Fruit fly (Drosophila melanogaster) whole organism, embryonic: ENCODE data around the gene Wdr92.
A peak's percentile ranks its signal among the peaks of the same experiment; 100 is the strongest.

ENCODE experiments used
- B-H2 ChIP-seq: fragments of 200-800 bp; sonication (Bioruptor generic); optimal IDR thresholded peaks from 2 replicates; lab custom pipeline; 2018; ENCODE audit warnings: missing biosample characterization, mild to moderate bottlenecking, missing genetic modification characterization
- BtbVII ChIP-seq: fragments of 200-800 bp; sonication (Bioruptor generic); optimal IDR thresholded peaks from 3 replicates; lab custom pipeline; 2017; ENCODE audit warnings: missing biosample characterization, mild to moderate bottlenecking, missing genetic modification characterization
- CG10274 ChIP-seq: fragments of 200-800 bp; sonication (Bioruptor generic); optimal IDR thresholded peaks from 3 replicates; lab custom pipeline; 2017; ENCODE audit warnings: missing biosample characterization, mild to moderate bottlenecking, missing genetic modification characterization
- CG11247 ChIP-seq: fragments of 200-800 bp; sonication (Bioruptor generic); IDR thresholded peaks from 2 replicates; pipeline ENCODE4 v1.3.6; 2022; ENCODE audit warnings: missing biosample characterization, missing genetic modification characterization
- CG11504 ChIP-seq: fragments of 200-800 bp; sonication (Bioruptor generic); optimal IDR thresholded peaks from 3 replicates; lab custom pipeline; 2019; ENCODE audit warnings: missing biosample characterization, mild to moderate bottlenecking, missing genetic modification characterization, moderate library complexity
- CG12744 ChIP-seq: fragments of 200-800 bp; sonication (Bioruptor generic); optimal IDR thresholded peaks from 2 replicates; lab custom pipeline; 2016; ENCODE audit warnings: missing biosample characterization, missing genetic modification characterization
- CG14050 ChIP-seq: fragments of 200-800 bp; sonication (Bioruptor generic); IDR thresholded peaks from 3 replicates; pipeline ENCODE4 v1.3.6; 2022; ENCODE audit warnings: missing biosample characterization, missing genetic modification characterization
- CG14441 ChIP-seq: fragments of 200-800 bp; sonication (Bioruptor generic); IDR thresholded peaks from 2 replicates; pipeline ENCODE4 v1.3.6; 2022; ENCODE audit warnings: missing biosample characterization, missing genetic modification characterization
- CG15269 ChIP-seq: fragments of 200-800 bp; sonication (Bioruptor generic); optimal IDR thresholded peaks from 2 replicates; lab custom pipeline; 2018; ENCODE audit warnings: missing biosample characterization, mild to moderate bottlenecking, missing genetic modification characterization, moderate library complexity
- CG17612 ChIP-seq: fragments of 200-800 bp; sonication (Bioruptor generic); IDR thresholded peaks from 2 replicates; pipeline ENCODE4 v1.3.6; 2022; ENCODE audit warnings: missing biosample characterization, missing genetic modification characterization
- CG18476 ChIP-seq: fragments of 200-800 bp; sonication (Bioruptor generic); optimal IDR thresholded peaks from 2 replicates; lab custom pipeline; 2016; ENCODE audit warnings: missing biosample characterization, mild to moderate bottlenecking, missing genetic modification characterization
- CG2116 ChIP-seq: fragments of 200-800 bp; sonication (Bioruptor generic); optimal IDR thresholded peaks from 3 replicates; lab custom pipeline; 2018; ENCODE audit warnings: missing biosample characterization, mild to moderate bottlenecking, missing genetic modification characterization
- CG30403 ChIP-seq: fragments of 200-800 bp; sonication (Bioruptor generic); optimal IDR thresholded peaks from 3 replicates; lab custom pipeline; 2016; ENCODE audit warnings: missing biosample characterization, missing genetic modification characterization
- CG33557 ChIP-seq: fragments of 200-800 bp; sonication (Bioruptor generic); optimal IDR thresholded peaks from 2 replicates; lab custom pipeline; 2019; ENCODE audit warnings: missing biosample characterization, mild to moderate bottlenecking, missing genetic modification characterization, moderate library complexity
- CG4328 ChIP-seq: fragments of 200-800 bp; sonication (Bioruptor generic); optimal IDR thresholded peaks from 3 replicates; lab custom pipeline; 2017; ENCODE audit warnings: missing biosample characterization, missing genetic modification reagents, missing genetic modification characterization
- CG4617 ChIP-seq: fragments of 200-800 bp; sonication (Bioruptor generic); optimal IDR thresholded peaks from 3 replicates; lab custom pipeline; 2016; ENCODE audit warnings: missing biosample characterization, missing genetic modification characterization, borderline replicate concordance
- CG7271 ChIP-seq: fragments of 200-800 bp; sonication (Bioruptor generic); optimal IDR thresholded peaks from 2 replicates; lab custom pipeline; 2018; ENCODE audit warnings: missing biosample characterization, mild to moderate bottlenecking, missing genetic modification characterization, moderate library complexity
- CG7372 ChIP-seq: fragments of 200-800 bp; sonication (Bioruptor generic); IDR thresholded peaks from 2 replicates; pipeline ENCODE4 v1.3.6; 2022; ENCODE audit warnings: missing biosample characterization, missing genetic modification characterization
- CG7839 ChIP-seq: fragments of 200-800 bp; sonication (Bioruptor generic); optimal IDR thresholded peaks from 3 replicates; lab custom pipeline; 2018; ENCODE audit warnings: missing biosample characterization, mild to moderate bottlenecking, missing genetic modification characterization, moderate library complexity
- CG8089 ChIP-seq: fragments of 200-800 bp; sonication (Bioruptor generic); optimal IDR thresholded peaks from 3 replicates; lab custom pipeline; 2016; ENCODE audit warnings: missing biosample characterization, missing genetic modification characterization
- CG9215 ChIP-seq: fragments of 200-800 bp; sonication (Bioruptor generic); IDR thresholded peaks from 2 replicates; pipeline ENCODE4 v1.3.6; 2022; ENCODE audit warnings: missing biosample characterization, missing genetic modification characterization
- CG9797 ChIP-seq: fragments of 200-800 bp; sonication (Bioruptor generic); optimal IDR thresholded peaks from 3 replicates; lab custom pipeline; 2018; ENCODE audit warnings: missing biosample characterization, mild to moderate bottlenecking, missing genetic modification characterization
- CG9876 ChIP-seq: fragments of 200-800 bp; sonication (Bioruptor generic); optimal IDR thresholded peaks from 2 replicates; lab custom pipeline; 2016; ENCODE audit warnings: missing biosample characterization, missing genetic modification characterization
- CTCF ChIP-seq: fragments of 200-800 bp; sonication (Bioruptor generic); optimal IDR thresholded peaks from 2 replicates; lab custom pipeline; 2017; ENCODE audit warnings: missing biosample characterization, mild to moderate bottlenecking, missing genetic modification characterization, moderate library complexity
- E2f1 ChIP-seq: fragments of 200-800 bp; sonication (Bioruptor generic); IDR thresholded peaks from 2 replicates; pipeline ENCODE4 v1.3.6; 2022; ENCODE audit warnings: missing biosample characterization, missing genetic modification characterization
- Fer1 ChIP-seq: fragments of 200-800 bp; sonication (Bioruptor generic); optimal IDR thresholded peaks from 2 replicates; lab custom pipeline; 2017; ENCODE audit warnings: missing biosample characterization, mild to moderate bottlenecking, missing genetic modification characterization
- Fer3 ChIP-seq: fragments of 200-800 bp; sonication (Bioruptor generic); optimal IDR thresholded peaks from 2 replicates; lab custom pipeline; 2018; ENCODE audit warnings: missing biosample characterization, mild to moderate bottlenecking, missing genetic modification characterization, moderate library complexity
- Kr ChIP-seq: fragments of 200-800 bp; sonication (Bioruptor generic); optimal IDR thresholded peaks from 2 replicates; lab custom pipeline; 2017; ENCODE audit warnings: missing biosample characterization, mild to moderate bottlenecking, missing genetic modification characterization
- Max ChIP-seq: fragments of 200-800 bp; sonication (Bioruptor generic); optimal IDR thresholded peaks from 2 replicates; lab custom pipeline; 2016; ENCODE audit warnings: missing biosample characterization, mild to moderate bottlenecking, missing genetic modification characterization
- Nf-YC ChIP-seq: fragments of 200-800 bp; optimal IDR thresholded peaks from 3 replicates; lab custom pipeline; 2019; ENCODE audit warnings: missing biosample characterization, mild to moderate bottlenecking, missing genetic modification characterization, moderate library complexity
- Optix ChIP-seq: fragments of 200-800 bp; sonication (Bioruptor generic); IDR thresholded peaks from 3 replicates; pipeline ENCODE4 v1.3.6; 2022; ENCODE audit warnings: missing biosample characterization, missing genetic modification characterization
- PHDP ChIP-seq: fragments of 200-800 bp; sonication (Bioruptor generic); optimal IDR thresholded peaks from 3 replicates; lab custom pipeline; 2018; ENCODE audit warnings: missing biosample characterization, mild to moderate bottlenecking, missing genetic modification characterization, moderate library complexity
- Tbp ChIP-seq: fragments of >200 bp; optimal IDR thresholded peaks from 2 replicates; lab custom pipeline; 2018; ENCODE audit warnings: missing biosample characterization, missing genetic modification characterization
- Xbp1 ChIP-seq: fragments of 200-800 bp; sonication (Bioruptor generic); optimal IDR thresholded peaks from 3 replicates; lab custom pipeline; 2016; ENCODE audit warnings: missing biosample characterization, mild to moderate bottlenecking, missing genetic modification characterization
- chm ChIP-seq: fragments of 200-800 bp; sonication (Bioruptor generic); IDR thresholded peaks from 2 replicates; pipeline ENCODE4 v1.3.6; 2022; ENCODE audit warnings: missing biosample characterization, missing genetic modification characterization
- dysf ChIP-seq: fragments of 200-800 bp; sonication (Bioruptor generic); IDR thresholded peaks from 3 replicates; pipeline ENCODE4 v1.3.6; 2022; ENCODE audit warnings: missing biosample characterization, missing genetic modification characterization
- ems ChIP-seq: fragments of 200-800 bp; sonication (Bioruptor generic); optimal IDR thresholded peaks from 3 replicates; lab custom pipeline; 2016; ENCODE audit warnings: missing biosample characterization, missing genetic modification characterization
- eve ChIP-seq, 2 experiments: fragments of >200 bp; optimal IDR thresholded peaks; 2 replicates each; lab custom pipeline; 2017; ENCODE audit warnings: missing biosample characterization in 2 of 2, missing genetic modification characterization in 2 of 2
- gem ChIP-seq: fragments of 200-800 bp; sonication (Bioruptor generic); optimal IDR thresholded peaks from 2 replicates; lab custom pipeline; 2019; ENCODE audit warnings: missing biosample characterization, mild to moderate bottlenecking, missing genetic modification characterization, moderate library complexity
- gfzf ChIP-seq: fragments of 200-800 bp; sonication (Bioruptor generic); optimal IDR thresholded peaks from 2 replicates; lab custom pipeline; 2016; ENCODE audit warnings: missing biosample characterization, mild to moderate bottlenecking, missing genetic modification characterization, moderate library complexity
- inv ChIP-seq: fragments of 200-800 bp; sonication (Bioruptor generic); IDR thresholded peaks from 2 replicates; pipeline ENCODE4 v1.3.6; 2022; ENCODE audit warnings: missing biosample characterization, missing genetic modification characterization; ENCODE audit not compliant: partially characterized antibody
- lilli ChIP-seq: fragments of 200-800 bp; sonication (Bioruptor generic); optimal IDR thresholded peaks from 3 replicates; lab custom pipeline; 2016; ENCODE audit warnings: missing biosample characterization, missing genetic modification characterization
- nau ChIP-seq: fragments of 200-800 bp; sonication (Bioruptor generic); optimal IDR thresholded peaks from 3 replicates; lab custom pipeline; 2017; ENCODE audit warnings: missing biosample characterization, mild to moderate bottlenecking, missing genetic modification characterization, missing genetic modification reagents
- pan ChIP-seq, 4 experiments: fragments of >200 bp in 3 of 4; fragments of 200-800 bp in 1 of 4; sonication (Bioruptor generic) in 1 of 4; optimal IDR thresholded peaks in 3 of 4; IDR thresholded peaks in 1 of 4; 2 replicates each; pipeline versions ENCODE4 v1.3.6 to Lab custom; 2017 to 2022; ENCODE audit warnings: missing biosample characterization in 2 of 4, missing genetic modification characterization in 2 of 4, mixed read lengths in 1 of 4
- pho ChIP-seq: fragments of 200-800 bp; sonication (Bioruptor generic); optimal IDR thresholded peaks from 2 replicates; lab custom pipeline; 2016; ENCODE audit warnings: missing biosample characterization, missing genetic modification characterization
- scrt ChIP-seq: fragments of 200-800 bp; sonication (Bioruptor generic); optimal IDR thresholded peaks from 2 replicates; lab custom pipeline; 2018; ENCODE audit warnings: missing biosample characterization, mild to moderate bottlenecking, missing genetic modification characterization, moderate library complexity
- sna ChIP-seq: fragments of 200-800 bp; sonication (Bioruptor generic); IDR thresholded peaks from 2 replicates; pipeline ENCODE4 v1.3.6; 2022; ENCODE audit warnings: missing biosample characterization, missing genetic modification characterization; ENCODE audit not compliant: partially characterized antibody
- sob ChIP-seq: fragments of 200-800 bp; sonication (Bioruptor generic); IDR thresholded peaks from 2 replicates; pipeline ENCODE4 v1.3.6; 2022; ENCODE audit warnings: missing biosample characterization, missing genetic modification characterization
- sr ChIP-seq: fragments of 200-800 bp; sonication (Bioruptor generic); IDR thresholded peaks from 3 replicates; pipeline ENCODE4 v1.3.6; 2022; ENCODE audit warnings: missing biosample characterization, missing genetic modification characterization
- ssp ChIP-seq: fragments of 200-800 bp; sonication (Bioruptor generic); IDR thresholded peaks from 2 replicates; pipeline ENCODE4 v1.3.6; 2022; ENCODE audit warnings: missing biosample characterization, missing genetic modification characterization
- tap ChIP-seq: fragments of 200-800 bp; optimal IDR thresholded peaks from 3 replicates; lab custom pipeline; 2019; ENCODE audit warnings: missing biosample characterization, mild to moderate bottlenecking, missing genetic modification characterization, moderate library complexity

The Wdr92 gene

DNA sequence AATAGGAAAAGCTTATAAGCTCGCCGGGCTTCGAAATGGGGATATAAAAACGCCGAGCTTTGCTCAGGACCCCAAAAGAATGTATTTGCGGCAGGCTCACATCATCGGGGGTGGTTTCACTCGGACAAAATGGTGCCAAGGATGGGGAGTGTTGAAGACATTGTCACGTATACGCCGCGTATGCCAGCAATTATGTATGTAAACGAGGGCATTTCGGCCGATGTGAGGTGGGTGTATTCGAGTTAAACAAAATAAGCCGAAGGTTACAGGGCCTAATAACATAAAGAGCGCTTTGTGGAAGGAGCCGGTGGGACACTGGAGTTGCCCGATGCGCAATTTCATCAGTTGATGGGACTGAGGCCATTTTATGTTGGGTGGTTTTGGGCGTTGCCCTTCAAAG, 33.0 kb downstream of the Wdr92 start (continued):
- TF ChIP-seq Fer3, result no peak
- no peak for TF ChIP-seq Max (GFP tag; lab: Kevin White, UChicago)
- TF ChIP-seq sr (GFP tag; lab: Robert Waterston, UW), result no peak
- no peak for TF ChIP-seq tap (tag; lab: Kevin White, UChicago)
- TF ChIP-seq Nf-YC, result no peak
- no peak for TF ChIP-seq CG8089 (GFP tag; lab: Kevin White, UChicago)
- TF ChIP-seq CG2116 (GFP tag; lab: Kevin White, UChicago), result no peak
- TF ChIP-seq CG14050 (GFP tag; lab: Robert Waterston, UW), result no peak
- TF ChIP-seq E2f1, result no peak
- TF ChIP-seq CG12744, result no peak
- TF ChIP-seq nau, result no peak
- TF ChIP-seq eve (GFP tag; optimal IDR thresholded peaks at IDR 0.05; lab: Kevin White, UChicago), result no peak
- TF ChIP-seq gfzf, result no peak
- no peak for TF ChIP-seq pan (optimal IDR thresholded peaks at IDR 0.05; lab: Kevin White, UChicago)
- TF ChIP-seq pan (GFP tag; optimal IDR thresholded peaks at IDR 0.05 in 1 of 2, IDR thresholded peaks at IDR 0.05 in 1 of 2), result no peak
- TF ChIP-seq CG33557, result no peak
- no peak for TF ChIP-seq Tbp (GFP tag; lab: Kevin White, UChicago)

- no peak for TF ChIP-seq CG14441 (GFP tag; lab: Robert Waterston, UW)
- TF ChIP-seq CG15269 (tag; lab: Kevin White, UChicago), result peak; percentile 53
- peak; percentile 37 for TF ChIP-seq lilli (GFP tag; lab: Kevin White, UChicago)
- no peak for TF ChIP-seq Optix (GFP tag; lab: Robert Waterston, UW)
- no peak for TF ChIP-seq CTCF (GFP tag; lab: Kevin White, UChicago)
- TF ChIP-seq ems (GFP tag; lab: Kevin White, UChicago), result no peak
- TF ChIP-seq sob (GFP tag; lab: Robert Waterston, UW), result peak; percentile 24; the same call in 1 of the 2 replicates
- TF ChIP-seq CG7271 (tag; lab: Kevin White, UChicago), result no peak
- TF ChIP-seq CG10274 (GFP tag; lab: Kevin White, UChicago), result no peak
- TF ChIP-seq pho (GFP tag; lab: Kevin White, UChicago), result no peak
- TF ChIP-seq BtbVII (GFP tag; lab: Kevin White, UChicago), result peak; percentile 20
- TF ChIP-seq Kr (GFP tag; lab: Kevin White, UChicago), result no peak
- TF ChIP-seq gem (tag; lab: Kevin White, UChicago), result peak; percentile 65
- TF ChIP-seq CG18476, result no peak
- TF ChIP-seq inv (GFP tag; lab: Robert Waterston, UW), result no peak
- peak; percentile 31; the same call in 1 of the 3 replicates for TF ChIP-seq dysf
- TF ChIP-seq Fer1 (GFP tag; lab: Kevin White, UChicago), result peak; percentile 37
- no peak for TF ChIP-seq ssp
- no peak for TF ChIP-seq nau
- TF ChIP-seq CG17612 (GFP tag; lab: Robert Waterston, UW), result no peak
- no peak for TF ChIP-seq chm
- peak; percentile 59 for TF ChIP-seq CG7839
- no peak for TF ChIP-seq sna (GFP tag; lab: Robert Waterston, UW)
- TF ChIP-seq Xbp1 (GFP tag; lab: Kevin White, UChicago), result peak; percentile 2
- TF ChIP-seq PHDP (tag; lab: Kevin White, UChicago), result peak; percentile 43
- TF ChIP-seq scrt (GFP tag; lab: Kevin White, UChicago), result peak; percentile 37
- no peak for TF ChIP-seq CG11247 (GFP tag; lab: Robert Waterston, UW)
- no peak for TF ChIP-seq CG9215 (GFP tag; lab: Robert Waterston, UW)
- peak; percentile 39 for TF ChIP-seq CG30403 (GFP tag; lab: Kevin White, UChicago)
- TF ChIP-seq CG7372 (GFP tag; lab: Robert Waterston, UW), result no peak
- TF ChIP-seq CG4617 (GFP tag; lab: Kevin White, UChicago), result no peak
- no peak for TF ChIP-seq CG9876
- no peak for TF ChIP-seq B-H2 (GFP tag; lab: Kevin White, UChicago)
- no peak for TF ChIP-seq CG4328 (GFP tag; lab: Kevin White, UChicago)
- peak; percentile 57 for TF ChIP-seq CG11504
- peak; percentile 35 for TF ChIP-seq Fer3
- no peak for TF ChIP-seq CG9797
Observed at dm6 chr3L:17941575-17941974, 33.6 kb downstream of the Wdr92 start.
